Worm (Caenorhabditis elegans): ENCODE data around the gene T04C12.1.

DNA sequence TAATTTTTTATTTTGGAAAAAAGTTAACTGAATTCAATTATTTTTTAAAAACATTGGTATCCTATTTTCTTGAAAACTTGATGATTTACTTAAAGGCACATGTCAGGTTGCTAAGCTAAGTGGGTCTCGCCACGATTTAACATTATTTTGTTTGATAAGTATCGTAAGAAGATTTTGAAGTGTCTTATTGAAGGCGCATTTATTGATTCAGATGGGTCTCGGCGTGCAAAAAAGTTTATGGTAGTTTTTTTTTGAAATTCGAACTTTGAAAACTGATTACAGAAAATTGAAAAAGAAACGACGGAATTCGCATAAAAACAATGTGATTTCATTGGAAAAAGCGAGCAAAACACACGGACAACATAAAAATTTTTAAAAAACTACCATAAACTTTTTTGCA is 23.9 kb upstream of the T04C12.1 start:
- TF ChIP-seq T22C8.4 (GFP tag; IDR thresholded peaks at IDR 0.05) (no peak), ztf-29 (GFP tag; IDR thresholded peaks at IDR 0.05) (no peak), flt-1 (GFP tag; IDR thresholded peaks at IDR 0.05) (no peak), med-1 (GFP tag; optimal IDR thresholded peaks at IDR 0.05; ENCODE audit: insufficient read depth) (no peak), tab-1 (GFP tag; IDR thresholded peaks at IDR 0.05) (no peak), ref-1 (GFP tag; conservative IDR thresholded peaks at IDR 0.05) (no peak), ztf-23 (GFP tag; IDR thresholded peaks at IDR 0.05) (no peak), cog-1 (tag; optimal IDR thresholded peaks at IDR 0.05) (no peak), klf-2 (GFP tag; conservative IDR thresholded peaks at IDR 0.05) (no peak)

Measured in whole organism, midembryonic.